Worm (Caenorhabditis elegans) whole organism, early embryonic: Measurements from ENCODE around the gene K09F5.1.

Source experiments
- B0310.2 ChIP-seq: sonication (generic microtip); optimal IDR thresholded peaks from 2 replicates; lab custom pipeline; 2016; ENCODE audit warnings: mild to moderate bottlenecking, missing genetic modification characterization, missing compliant biosample characterization
- F13C5.2 ChIP-seq: sonication (generic microtip); optimal IDR thresholded peaks from 2 replicates; lab custom pipeline; 2017; ENCODE audit warnings: mild to moderate bottlenecking, missing genetic modification characterization, inconsistent platforms, missing compliant biosample characterization
- aly-1 ChIP-seq: sonication (generic microtip); optimal IDR thresholded peaks from 2 replicates; lab custom pipeline; 2016; ENCODE audit warnings: missing genetic modification characterization, missing compliant biosample characterization
- ama-1 ChIP-seq: fragments of 150-350 bp; optimal IDR thresholded peaks from 2 replicates; lab custom pipeline; 2014
- ceh-13 ChIP-seq: fragments of 200-800 bp; sonication (Bioruptor generic); optimal IDR thresholded peaks from 2 replicates; lab custom pipeline; 2018; ENCODE audit warnings: mild to moderate bottlenecking, missing genetic modification characterization, missing compliant biosample characterization
- ceh-36 ChIP-seq: sonication (generic microtip); optimal IDR thresholded peaks from 2 replicates; lab custom pipeline; 2016; ENCODE audit warnings: missing genetic modification characterization, inconsistent platforms, missing compliant biosample characterization
- flt-1 ChIP-seq: fragments of 200-800 bp; sonication (Bioruptor generic); IDR thresholded peaks from 2 replicates; pipeline ENCODE4 v1.3.6; 2022; ENCODE audit warnings: missing genetic modification characterization, missing compliant biosample characterization
- hmbx-1 ChIP-seq: sonication (generic microtip); optimal IDR thresholded peaks from 2 replicates; lab custom pipeline; 2016; ENCODE audit warnings: mild to moderate bottlenecking, missing genetic modification characterization, missing compliant biosample characterization
- hmg-4 ChIP-seq: fragments of 200-800 bp; sonication (Bioruptor generic); optimal IDR thresholded peaks from 2 replicates; lab custom pipeline; 2018; ENCODE audit warnings: mild to moderate bottlenecking, missing genetic modification characterization, missing compliant biosample characterization
- pes-1 ChIP-seq: fragments of 200-800 bp; sonication (Bioruptor generic); IDR thresholded peaks from 2 replicates; pipeline ENCODE4 v1.3.6; 2022; ENCODE audit warnings: missing genetic modification reagents, missing genetic modification characterization, missing compliant biosample characterization
- scrt-1 ChIP-seq: fragments of 200-800 bp; sonication (Bioruptor generic); IDR thresholded peaks from 2 replicates; pipeline ENCODE4 v1.3.6; 2022; ENCODE audit warnings: missing genetic modification characterization, missing compliant biosample characterization
- sea-1 ChIP-seq: fragments of 200-800 bp; sonication (Bioruptor generic); conservative IDR thresholded peaks from 2 replicates; pipeline ENCODE4 v1.3.6; 2022; ENCODE audit warnings: missing genetic modification characterization, missing compliant biosample characterization
- tbx-37 ChIP-seq: fragments of 200-800 bp; sonication (Bioruptor generic); conservative IDR thresholded peaks from 2 replicates; pipeline ENCODE4 v1.3.6; 2022; ENCODE audit warnings: missing genetic modification reagents, missing genetic modification characterization, missing compliant biosample characterization
- tra-4 ChIP-seq: sonication (generic microtip); optimal IDR thresholded peaks from 2 replicates; lab custom pipeline; 2017; ENCODE audit warnings: missing genetic modification characterization, missing compliant biosample characterization

DNA sequence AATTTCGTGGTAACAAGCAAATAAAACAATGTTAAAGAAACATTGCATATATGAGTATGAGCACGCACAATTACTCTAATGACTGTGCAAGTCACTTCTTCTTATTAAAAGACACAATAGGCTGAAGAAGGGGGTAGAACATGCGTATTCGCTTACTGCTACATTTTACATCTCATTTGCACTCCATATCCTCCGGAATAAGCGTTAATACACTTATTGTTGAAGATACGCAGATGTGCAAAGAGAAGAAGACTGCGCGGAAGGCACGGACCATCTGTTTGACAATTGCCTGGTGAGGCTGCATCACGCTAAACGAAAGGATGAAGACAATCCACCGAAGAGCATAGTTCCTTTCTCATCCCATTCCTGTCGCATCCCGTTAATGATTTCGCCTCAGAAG, 26.6 kb upstream of the K09F5.1 start:
- TF ChIP-seq hmg-4 (GFP tag; lab: Kevin White, UChicago), result peak; percentile 72
- no peak for TF ChIP-seq ama-1 (lab: Kevin White, UChicago)
- no peak for TF ChIP-seq pes-1 (GFP tag; lab: Robert Waterston, UW)
- TF ChIP-seq ceh-13 (GFP tag; lab: Kevin White, UChicago), result no peak
- no peak for TF ChIP-seq F13C5.2 (tag; lab: Kevin White, UChicago)
- no peak for TF ChIP-seq tbx-37 (GFP tag; lab: Robert Waterston, UW)
- TF ChIP-seq hmbx-1, result no peak
- no peak for TF ChIP-seq sea-1 (GFP tag; lab: Robert Waterston, UW)
- no peak; the same call in 1 of the 2 replicates for TF ChIP-seq flt-1 (GFP tag; lab: Robert Waterston, UW)
- TF ChIP-seq aly-1 (tag; lab: Kevin White, UChicago), result no peak
- no peak for TF ChIP-seq tra-4 (tag; lab: Kevin White, UChicago)
- TF ChIP-seq ceh-36 (tag; lab: Kevin White, UChicago), result no peak
- no peak for TF ChIP-seq scrt-1 (GFP tag; lab: Robert Waterston, UW)
- no peak for TF ChIP-seq B0310.2 (tag; lab: Kevin White, UChicago)
